Worm (Caenorhabditis elegans) whole organism, L2 larva: ENCODE measurements around the gene C52B9.19.

Experiments
- C34F6.9 ChIP-seq: fragments of 150-350 bp; optimal IDR thresholded peaks from 2 replicates; lab custom pipeline; 2014; ENCODE audit warnings: missing biosample characterization, missing genetic modification characterization
- F13H6.1 ChIP-seq: sonication (generic microtip); optimal IDR thresholded peaks from 2 replicates; lab custom pipeline; 2016; ENCODE audit warnings: missing genetic modification characterization, missing compliant biosample characterization
- R02D3.7 ChIP-seq: fragments of 150-350 bp; optimal IDR thresholded peaks from 2 replicates; lab custom pipeline; 2014; ENCODE audit warnings: missing biosample characterization, missing genetic modification characterization
- Y55F3AM.14 ChIP-seq: fragments of 200-800 bp; sonication (Bioruptor generic); optimal IDR thresholded peaks from 2 replicates; lab custom pipeline; 2018; ENCODE audit warnings: mild to moderate bottlenecking, missing genetic modification characterization, missing compliant biosample characterization
- ZK546.5 ChIP-seq: sonication (generic microtip); optimal IDR thresholded peaks from 2 replicates; lab custom pipeline; 2017; ENCODE audit warnings: missing biosample characterization, missing genetic modification characterization
- alr-1 ChIP-seq: fragments of 150-350 bp; optimal IDR thresholded peaks from 2 replicates; lab custom pipeline; 2014; ENCODE audit warnings: missing biosample characterization, missing genetic modification characterization
- aly-2 ChIP-seq: fragments of 150-350 bp; optimal IDR thresholded peaks from 2 replicates; lab custom pipeline; 2014; ENCODE audit warnings: missing biosample characterization, missing genetic modification characterization
- ama-1 ChIP-seq: fragments of 150-350 bp; optimal IDR thresholded peaks from 2 replicates; lab custom pipeline; 2018; ENCODE audit warnings: inconsistent platforms
- ceh-82 ChIP-seq: fragments of 150-350 bp; optimal IDR thresholded peaks from 2 replicates; lab custom pipeline; 2014; ENCODE audit warnings: missing biosample characterization, missing genetic modification characterization
- crh-2 ChIP-seq: sonication (generic microtip); optimal IDR thresholded peaks from 2 replicates; lab custom pipeline; 2017; ENCODE audit warnings: missing biosample characterization, missing genetic modification characterization
- dmd-4 ChIP-seq: sonication (generic microtip); optimal IDR thresholded peaks from 2 replicates; lab custom pipeline; 2017; ENCODE audit warnings: missing biosample characterization, missing genetic modification characterization
- egl-27 ChIP-seq: sonication (generic microtip); optimal IDR thresholded peaks from 3 replicates; lab custom pipeline; 2017; ENCODE audit warnings: missing biosample characterization, missing genetic modification reagents, missing genetic modification characterization
- elt-1 ChIP-seq: fragments of 150-350 bp; optimal IDR thresholded peaks from 2 replicates; lab custom pipeline; 2014; ENCODE audit warnings: missing biosample characterization, missing genetic modification characterization
- elt-3 ChIP-seq: sonication (generic microtip); optimal IDR thresholded peaks from 2 replicates; lab custom pipeline; 2017; ENCODE audit warnings: missing biosample characterization, missing genetic modification characterization
- fos-1 ChIP-seq: fragments of 150-350 bp; optimal IDR thresholded peaks from 2 replicates; lab custom pipeline; 2014; ENCODE audit warnings: missing biosample characterization, missing genetic modification characterization
- gmeb-1 ChIP-seq: fragments of 150-350 bp; optimal IDR thresholded peaks from 2 replicates; lab custom pipeline; 2014; ENCODE audit warnings: missing biosample characterization, missing genetic modification characterization
- lin-11 ChIP-seq: fragments of 150-350 bp; sonication (generic microtip); optimal IDR thresholded peaks from 2 replicates; lab custom pipeline; 2014; ENCODE audit warnings: missing biosample characterization, missing genetic modification characterization, inconsistent platforms, mixed read lengths
- lin-13 ChIP-seq: fragments of 150-350 bp; optimal IDR thresholded peaks from 2 replicates; lab custom pipeline; 2014; ENCODE audit warnings: missing biosample characterization, missing genetic modification reagents, missing genetic modification characterization
- lin-39 ChIP-seq: fragments of 150-350 bp; optimal IDR thresholded peaks from 2 replicates; lab custom pipeline; 2014; ENCODE audit warnings: missing biosample characterization, missing genetic modification reagents, missing genetic modification characterization
- lsy-2 ChIP-seq, 2 experiments: fragments of 150-350 bp in 1 of 2; sonication (generic microtip) in 1 of 2; optimal IDR thresholded peaks; 2 replicates each; lab custom pipeline; 2014 to 2017; ENCODE audit warnings: missing biosample characterization in 2 of 2, missing genetic modification characterization in 2 of 2
- mab-5 ChIP-seq: fragments of 150-350 bp; optimal IDR thresholded peaks from 2 replicates; lab custom pipeline; 2014; ENCODE audit warnings: missing biosample characterization, missing genetic modification characterization
- mbf-1 ChIP-seq: sonication (generic microtip); optimal IDR thresholded peaks from 2 replicates; lab custom pipeline; 2017; ENCODE audit warnings: missing biosample characterization, missing genetic modification characterization
- mdl-1 ChIP-seq, 2 experiments: fragments of 150-350 bp in 1 of 2; sonication (generic microtip) in 1 of 2; optimal IDR thresholded peaks; 2 replicates each; lab custom pipeline; 2017; ENCODE audit warnings: missing biosample characterization in 2 of 2, missing genetic modification characterization in 2 of 2
- nhr-10 ChIP-seq: sonication (generic microtip); optimal IDR thresholded peaks from 2 replicates; lab custom pipeline; 2017; ENCODE audit warnings: missing biosample characterization, missing genetic modification characterization
- nhr-129 ChIP-seq: fragments of 150-350 bp; optimal IDR thresholded peaks from 2 replicates; lab custom pipeline; 2014; ENCODE audit warnings: missing biosample characterization, missing genetic modification characterization
- nhr-21 ChIP-seq: fragments of 150-350 bp; optimal IDR thresholded peaks from 2 replicates; lab custom pipeline; 2014; ENCODE audit warnings: missing biosample characterization, missing genetic modification characterization
- nhr-77 ChIP-seq: fragments of 150-350 bp; optimal IDR thresholded peaks from 2 replicates; lab custom pipeline; 2014; ENCODE audit warnings: missing biosample characterization, missing genetic modification characterization
- peb-1 ChIP-seq: fragments of 150-350 bp; optimal IDR thresholded peaks from 2 replicates; lab custom pipeline; 2014; ENCODE audit warnings: missing biosample characterization, missing genetic modification characterization
- skn-1 ChIP-seq: sonication (generic microtip); optimal IDR thresholded peaks from 2 replicates; lab custom pipeline; 2017; ENCODE audit warnings: missing biosample characterization, missing genetic modification characterization
- sma-9 ChIP-seq, 2 experiments: fragments of 150-350 bp in 1 of 2; sonication (generic microtip) in 1 of 2; optimal IDR thresholded peaks; 2 replicates each; lab custom pipeline; 2014 to 2016; ENCODE audit warnings: missing genetic modification characterization in 2 of 2, mild to moderate bottlenecking in 1 of 2, missing biosample characterization in 1 of 2, missing compliant biosample characterization in 1 of 2, missing genetic modification reagents in 1 of 2, moderate library complexity in 1 of 2
- snpc-4 ChIP-seq: fragments of 150-350 bp; optimal IDR thresholded peaks from 2 replicates; lab custom pipeline; 2014; ENCODE audit warnings: missing biosample characterization, missing genetic modification characterization
- unc-55 ChIP-seq: fragments of 150-350 bp; sonication (generic microtip); optimal IDR thresholded peaks from 3 replicates; lab custom pipeline; 2014; ENCODE audit warnings: missing biosample characterization, missing genetic modification reagents, missing genetic modification characterization
- unc-62 ChIP-seq: fragments of 150-350 bp; optimal IDR thresholded peaks from 2 replicates; lab custom pipeline; 2014; ENCODE audit warnings: missing biosample characterization, missing genetic modification reagents, missing genetic modification characterization
- zag-1 ChIP-seq: fragments of 150-350 bp; optimal IDR thresholded peaks from 2 replicates; lab custom pipeline; 2014; ENCODE audit warnings: missing biosample characterization, missing genetic modification characterization
- ztf-1 ChIP-seq: fragments of 200-800 bp; sonication (Bioruptor generic); conservative IDR thresholded peaks from 2 replicates; pipeline ENCODE4 v1.3.6; 2022; ENCODE audit warnings: missing genetic modification characterization, missing compliant biosample characterization
- ztf-11 ChIP-seq: sonication (generic microtip); optimal IDR thresholded peaks from 2 replicates; lab custom pipeline; 2017; ENCODE audit warnings: missing biosample characterization, missing genetic modification characterization
- ztf-4 ChIP-seq: fragments of 150-350 bp; optimal IDR thresholded peaks from 2 replicates; lab custom pipeline; 2014; ENCODE audit warnings: missing biosample characterization, missing genetic modification characterization

C52B9.19 gene

DNA sequence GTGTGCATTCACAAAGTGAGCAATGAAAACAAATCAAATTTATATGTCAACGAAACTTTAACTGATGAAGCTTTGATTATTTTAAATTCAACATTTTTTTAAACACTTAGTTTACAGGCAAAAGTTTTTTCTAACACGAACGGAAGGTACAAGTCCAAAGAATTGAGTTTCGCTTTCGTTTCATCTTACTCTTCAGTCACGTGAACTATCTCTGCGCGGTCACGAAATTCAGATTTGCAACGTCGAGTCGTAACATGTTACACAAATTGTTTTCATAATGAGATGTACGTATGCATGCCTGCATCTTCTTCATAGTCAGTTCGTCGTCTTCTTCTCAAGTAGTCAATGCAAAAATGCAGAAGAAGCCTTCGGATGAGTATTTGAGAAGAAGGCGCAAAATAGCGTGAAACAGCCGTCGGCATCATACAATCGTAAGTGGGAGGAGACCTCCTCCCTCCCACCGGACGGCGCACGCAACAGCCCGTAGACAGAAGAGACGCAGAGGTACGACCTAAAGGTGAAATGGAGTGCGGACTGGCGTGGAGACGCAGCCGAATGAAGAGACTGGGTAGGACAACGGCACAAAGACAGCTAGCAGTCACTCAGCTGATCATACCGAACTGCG lies 17.0 kb upstream of the C52B9.19 start, which contains the start of gene coel-1 (continued):
- TF ChIP-seq unc-62 (no peak), ama-1 (lab: Kevin White, UChicago) (peak; percentile 4), aly-2 (tag; lab: Kevin White, UChicago) (no peak), alr-1 (tag; lab: Kevin White, UChicago) (no peak), mbf-1 (no peak), Y55F3AM.14 (GFP tag; lab: Kevin White, UChicago) (no peak), ZK546.5 (tag; lab: Kevin White, UChicago) (no peak), lsy-2 (tag; optimal IDR thresholded peaks at IDR 0.05; lab: Kevin White, UChicago) (peak in 1 of 2 experiments; percentile 10), ztf-4 (no peak), crh-2 (tag; lab: Kevin White, UChicago) (peak; percentile 30), ztf-11 (tag; lab: Kevin White, UChicago) (no peak), peb-1 (tag; lab: Kevin White, UChicago) (no peak), mdl-1 (tag; optimal IDR thresholded peaks at IDR 0.05; lab: Kevin White, UChicago) (no peak), lin-39 (tag; lab: Kevin White, UChicago) (no peak), dmd-4 (tag; lab: Kevin White, UChicago) (no peak), nhr-10 (tag; lab: Kevin White, UChicago) (no peak), snpc-4 (tag; lab: Kevin White, UChicago) (no peak), sma-9 (GFP tag; optimal IDR thresholded peaks at IDR 0.05; lab: Kevin White, UChicago) (peak; percentile 72), sma-9 (tag; optimal IDR thresholded peaks at IDR 0.05; lab: Kevin White, UChicago) (no peak), zag-1 (tag; lab: Kevin White, UChicago) (no peak), unc-55 (GFP tag; lab: Kevin White, UChicago) (peak; percentile 62)

DNA sequence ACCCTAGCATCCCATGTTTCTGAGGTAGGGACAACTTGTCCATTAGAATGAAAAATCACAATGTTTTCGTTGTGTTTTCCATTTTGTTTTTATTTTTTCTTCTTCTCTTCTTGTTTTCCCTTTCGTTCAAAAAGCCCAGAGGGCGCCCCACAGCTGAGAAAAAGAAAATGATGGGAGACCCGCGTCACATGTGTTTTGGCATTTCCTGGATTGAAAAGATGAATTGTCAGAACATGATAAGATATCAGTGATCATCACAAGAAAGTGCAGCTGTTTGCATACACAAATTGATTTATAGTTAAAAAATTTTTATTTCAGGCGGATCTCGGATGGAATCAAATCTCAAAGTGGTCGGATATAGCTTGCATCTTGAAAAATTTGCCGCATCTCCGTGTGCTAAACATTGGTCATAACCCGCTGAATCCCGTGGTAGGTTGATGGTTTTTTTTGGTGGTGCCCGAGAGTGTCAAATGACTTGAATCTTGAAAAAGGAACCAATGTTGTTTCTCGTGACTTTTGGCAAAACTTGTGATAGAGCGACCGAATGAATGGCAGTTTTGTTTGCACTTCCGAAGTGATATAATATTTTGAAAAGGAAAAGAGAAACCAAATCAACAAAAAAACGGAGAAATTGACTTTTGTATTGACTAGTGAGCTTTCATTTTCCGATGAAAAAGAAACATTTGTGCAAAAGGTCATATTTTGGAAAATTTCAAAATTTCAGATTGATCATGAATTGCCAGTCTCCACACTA lies 16.0 kb upstream of the C52B9.19 start:
- no peak for TF ChIP-seq elt-1
- no peak for TF ChIP-seq lin-13 (GFP tag; lab: Kevin White, UChicago)
- no peak for TF ChIP-seq mab-5 (tag; lab: Kevin White, UChicago)
- no peak for TF ChIP-seq aly-2 (tag; lab: Kevin White, UChicago)
- TF ChIP-seq sma-9 (GFP tag; optimal IDR thresholded peaks at IDR 0.05; lab: Kevin White, UChicago) = peak; percentile 35
- no peak for TF ChIP-seq sma-9 (tag; optimal IDR thresholded peaks at IDR 0.05; lab: Kevin White, UChicago)
- TF ChIP-seq nhr-21 (tag; lab: Kevin White, UChicago) = no peak
- TF ChIP-seq unc-62 = no peak
- peak in 1 of 2 experiments; percentile 5 for TF ChIP-seq lsy-2 (tag; optimal IDR thresholded peaks at IDR 0.05; lab: Kevin White, UChicago)
- no peak for TF ChIP-seq R02D3.7 (tag; lab: Kevin White, UChicago)
- no peak for TF ChIP-seq F13H6.1
- peak; percentile 53 for TF ChIP-seq nhr-129 (tag; lab: Kevin White, UChicago)
- TF ChIP-seq zag-1 (tag; lab: Kevin White, UChicago) = no peak
- TF ChIP-seq egl-27 (tag; lab: Kevin White, UChicago) = no peak
- no peak for TF ChIP-seq dmd-4 (tag; lab: Kevin White, UChicago)
- TF ChIP-seq lin-11 (tag; lab: Kevin White, UChicago) = no peak
- TF ChIP-seq fos-1 (tag; lab: Kevin White, UChicago) = no peak
- no peak for TF ChIP-seq skn-1
- TF ChIP-seq elt-3 (tag; lab: Kevin White, UChicago) = no peak
- no peak for TF ChIP-seq ztf-1 (GFP tag; lab: Robert Waterston, UW)
- TF ChIP-seq gmeb-1 (tag; lab: Kevin White, UChicago) = no peak
- no peak for TF ChIP-seq ztf-4
- no peak for TF ChIP-seq ztf-11 (tag; lab: Kevin White, UChicago)
- TF ChIP-seq mdl-1 (tag; optimal IDR thresholded peaks at IDR 0.05; lab: Kevin White, UChicago) = no peak
- TF ChIP-seq C34F6.9 (tag; lab: Kevin White, UChicago) = no peak
- no peak for TF ChIP-seq ama-1 (lab: Kevin White, UChicago)
- TF ChIP-seq unc-55 (GFP tag; lab: Kevin White, UChicago) = no peak
- TF ChIP-seq, all 48 proteins: peak for 3

DNA sequence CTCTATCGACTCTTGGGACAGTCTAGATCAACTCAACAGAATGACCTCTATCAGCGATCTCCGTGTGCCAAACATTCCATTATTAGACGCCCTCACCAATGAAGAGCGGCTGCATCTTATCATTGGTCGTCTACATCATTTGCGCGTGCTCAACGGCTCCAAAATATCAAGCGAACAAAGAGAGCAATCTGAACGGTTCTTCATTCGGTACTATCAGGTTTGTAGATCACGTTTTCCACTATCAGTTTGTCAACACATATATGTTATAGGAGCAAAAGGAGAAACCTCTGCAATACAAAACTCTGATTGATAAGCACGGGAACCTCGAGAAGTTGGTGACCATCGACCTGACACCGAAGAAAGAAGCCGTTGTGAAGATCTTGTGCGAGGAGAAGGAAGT lies 14.0 kb upstream of the C52B9.19 start:
- TF ChIP-seq nhr-129 (tag; lab: Kevin White, UChicago) = no peak
- TF ChIP-seq unc-55 (GFP tag; lab: Kevin White, UChicago) = no peak
- TF ChIP-seq unc-62 = no peak
- TF ChIP-seq C34F6.9 (tag; lab: Kevin White, UChicago) = no peak
- no peak for TF ChIP-seq nhr-77 (tag; lab: Kevin White, UChicago)
- no peak for TF ChIP-seq ceh-82 (tag; lab: Kevin White, UChicago)
- no peak for TF ChIP-seq zag-1 (tag; lab: Kevin White, UChicago)
